Worm (Caenorhabditis elegans) whole organism, L4 larva: ENCODE measurements around the gene F19B2.6.

Experiments used
- Y75B8A.6 ChIP-seq: fragments of 200-800 bp; sonication (Bioruptor generic); IDR thresholded peaks from 2 replicates; pipeline ENCODE4 v1.3.6; 2022; ENCODE audit warnings: missing genetic modification reagents, missing genetic modification characterization, missing compliant biosample characterization
- dmd-6 ChIP-seq: fragments of 200-800 bp; sonication (Bioruptor generic); IDR thresholded peaks from 2 replicates; pipeline ENCODE4 v1.3.6; 2022; ENCODE audit warnings: missing genetic modification reagents, missing genetic modification characterization, missing compliant biosample characterization
- lsy-2 ChIP-seq, 2 experiments: fragments of 150-350 bp in 1 of 2; sonication (generic microtip) in 1 of 2; optimal IDR thresholded peaks; 2 replicates each; lab custom pipeline; 2014 to 2017; ENCODE audit warnings: missing biosample characterization in 2 of 2, missing genetic modification characterization in 2 of 2

- no peak for TF ChIP-seq Y75B8A.6 (GFP tag; lab: Robert Waterston, UW)
- no peak for TF ChIP-seq lsy-2 (tag; optimal IDR thresholded peaks at IDR 0.05; lab: Kevin White, UChicago)
- no peak for TF ChIP-seq dmd-6 (GFP tag; lab: Robert Waterston, UW)
Measured at ce11 chrV:20127543-20127942, 30.8 kb upstream of the F19B2.6 start.
